Fruit fly (Drosophila melanogaster): ENCODE measurements around the gene ND-B18.

- TF ChIP-seq Sox14 (GFP tag; optimal IDR thresholded peaks at IDR 0.05) = peak; percentile 66
- peak; percentile 80 for TF ChIP-seq Met (GFP tag; optimal IDR thresholded peaks at IDR 0.05)
- TF ChIP-seq Eip93F (GFP tag; optimal IDR thresholded peaks at IDR 0.05) = peak; percentile 53
- TF ChIP-seq Ets96B (tag; optimal IDR thresholded peaks at IDR 0.05) = peak; percentile 48
- no peak for TF ChIP-seq CG9139 (GFP tag; optimal IDR thresholded peaks at IDR 0.05)
- peak; percentile 73 for TF ChIP-seq Sox102F (GFP tag; optimal IDR thresholded peaks at IDR 0.05)
- peak; percentile 21 for TF ChIP-seq CG6854 (GFP tag; optimal IDR thresholded peaks at IDR 0.05)
These were observed 41.3 kb upstream of the ND-B18 start for dm6 chrX:15022219-15022618.

Measured in whole organism, prepupa.